Worm (Caenorhabditis elegans): Measurements from ENCODE around the gene icl-1.

- TF ChIP-seq fos-1 (tag; optimal IDR thresholded peaks at IDR 0.05) (no peak), ama-1 (optimal IDR thresholded peaks at IDR 0.05) (no peak)
Measured at ce11 chrV:764732-765131, 36.9 kb upstream of the icl-1 start, which contains the start of gene str-238.

All from whole organism, L3 larva.